Fruit fly (Drosophila melanogaster) whole organism, adult: ENCODE results near the gene salt.

Source experiments
- CG11617 ChIP-seq: fragments of 200-800 bp; sonication (Bioruptor generic); optimal IDR thresholded peaks from 2 replicates; lab custom pipeline; 2017; ENCODE audit warnings: mild to moderate bottlenecking, missing biosample characterization, missing genetic modification reagents, missing genetic modification characterization
- CG12768 ChIP-seq: fragments of 200-800 bp; sonication (Bioruptor generic); optimal IDR thresholded peaks from 2 replicates; lab custom pipeline; 2017; ENCODE audit warnings: missing biosample characterization, missing genetic modification characterization, mild to moderate bottlenecking, moderate library complexity, missing genetic modification reagents
- CG14711 ChIP-seq: fragments of 200-800 bp; sonication (Bioruptor generic); optimal IDR thresholded peaks from 2 replicates; lab custom pipeline; 2018; ENCODE audit warnings: missing biosample characterization, mild to moderate bottlenecking, missing genetic modification characterization, moderate library complexity
- CG1620 ChIP-seq: fragments of 200-800 bp; sonication (Bioruptor generic); optimal IDR thresholded peaks from 2 replicates; lab custom pipeline; 2016; ENCODE audit warnings: missing biosample characterization, missing genetic modification characterization
- CG33017 ChIP-seq: fragments of 200-800 bp; sonication (Bioruptor generic); optimal IDR thresholded peaks from 2 replicates; lab custom pipeline; 2018; ENCODE audit warnings: missing biosample characterization, mild to moderate bottlenecking, missing genetic modification characterization, moderate library complexity
- CG5204 ChIP-seq: fragments of 200-800 bp; sonication (Bioruptor generic); optimal IDR thresholded peaks from 2 replicates; lab custom pipeline; 2016; ENCODE audit warnings: missing biosample characterization, missing genetic modification characterization
- CG7045 ChIP-seq: fragments of 200-800 bp; sonication (Bioruptor generic); optimal IDR thresholded peaks from 2 replicates; lab custom pipeline; 2017; ENCODE audit warnings: missing biosample characterization, mild to moderate bottlenecking, missing genetic modification characterization
- CG7101 ChIP-seq: fragments of 200-800 bp; sonication (Bioruptor generic); optimal IDR thresholded peaks from 2 replicates; lab custom pipeline; 2018; ENCODE audit warnings: missing biosample characterization, mild to moderate bottlenecking, missing genetic modification characterization, moderate library complexity
- Clk ChIP-seq: fragments of 200-800 bp; sonication (Bioruptor generic); optimal IDR thresholded peaks from 2 replicates; lab custom pipeline; 2017; ENCODE audit warnings: missing biosample characterization, missing genetic modification characterization
- Crg-1 ChIP-seq: fragments of 200-800 bp; sonication (Bioruptor generic); optimal IDR thresholded peaks from 2 replicates; lab custom pipeline; 2016; ENCODE audit warnings: missing biosample characterization, missing genetic modification characterization
- Hr96 ChIP-seq: fragments of 200-800 bp; sonication (Bioruptor generic); optimal IDR thresholded peaks from 2 replicates; lab custom pipeline; 2016; ENCODE audit warnings: missing biosample characterization, missing genetic modification characterization
- Mnt ChIP-seq: fragments of 200-800 bp; sonication (Bioruptor generic); optimal IDR thresholded peaks from 2 replicates; lab custom pipeline; 2016; ENCODE audit warnings: missing biosample characterization, mild to moderate bottlenecking, missing genetic modification characterization
- bab1 ChIP-seq: fragments of 200-800 bp; sonication (Bioruptor generic); optimal IDR thresholded peaks from 3 replicates; lab custom pipeline; 2019; ENCODE audit warnings: missing biosample characterization, mild to moderate bottlenecking, missing genetic modification characterization, moderate library complexity
- cic ChIP-seq: fragments of 200-800 bp; sonication (Bioruptor generic); optimal IDR thresholded peaks from 2 replicates; lab custom pipeline; 2017; ENCODE audit warnings: missing biosample characterization, mild to moderate bottlenecking, missing genetic modification characterization, moderate library complexity
- cnc ChIP-seq, 2 experiments: fragments of >200 bp; optimal IDR thresholded peaks; 2 replicates each; lab custom pipeline; 2017
- kay ChIP-seq: fragments of 200-800 bp; sonication (Bioruptor generic); peaks from one replicate; lab custom pipeline; 2016; ENCODE audit warnings: missing biosample characterization, missing genetic modification characterization, borderline replicate concordance
- ovo ChIP-seq: fragments of 200-800 bp; sonication (Bioruptor generic); optimal IDR thresholded peaks from 2 replicates; lab custom pipeline; 2016; ENCODE audit warnings: missing biosample characterization, missing genetic modification characterization
- pad ChIP-seq: fragments of 200-800 bp; sonication (Bioruptor generic); optimal IDR thresholded peaks from 3 replicates; lab custom pipeline; 2017; ENCODE audit warnings: missing biosample characterization, missing genetic modification characterization, mild to moderate bottlenecking, moderate library complexity, missing genetic modification reagents
- tj ChIP-seq: fragments of 200-800 bp; sonication (Bioruptor generic); optimal IDR thresholded peaks from 3 replicates; lab custom pipeline; 2017; ENCODE audit warnings: missing biosample characterization, mild to moderate bottlenecking, missing genetic modification characterization, moderate library complexity
- toe ChIP-seq: fragments of 200-800 bp; sonication (Bioruptor generic); optimal IDR thresholded peaks from 2 replicates; lab custom pipeline; 2016; ENCODE audit warnings: missing biosample characterization, missing genetic modification characterization

salt gene

dm6 chr3R:31744044-31744652 lies 10.4 kb downstream of the salt start, which contains the start of gene CG1896:
Gene CG1896, plus strand, starts transcription at chr3R:31744282.
- no peak for TF ChIP-seq cnc (optimal IDR thresholded peaks at IDR 0.05; lab: Kevin White, UChicago)
- TF ChIP-seq bab1: peak; percentile 49
- peak; percentile 19 for TF ChIP-seq CG7045 (GFP tag; lab: Kevin White, UChicago)
- peak; percentile 30 for TF ChIP-seq CG11617 (GFP tag; lab: Kevin White, UChicago)
- TF ChIP-seq CG7101 (tag; lab: Kevin White, UChicago): peak; percentile 60
- TF ChIP-seq CG14711 (tag; lab: Kevin White, UChicago): peak; percentile 84
- peak; percentile 26 for TF ChIP-seq CG1620 (GFP tag; lab: Kevin White, UChicago)
- peak; percentile 22 for TF ChIP-seq CG33017
- no peak for TF ChIP-seq CG5204
- TF ChIP-seq Crg-1 (GFP tag; lab: Kevin White, UChicago): peak; percentile 9
- peak; percentile 61 for TF ChIP-seq CG12768 (GFP tag; lab: Kevin White, UChicago)
- peak; percentile 41 for TF ChIP-seq Mnt (GFP tag; lab: Kevin White, UChicago)
- TF ChIP-seq toe (GFP tag; lab: Kevin White, UChicago): peak; percentile 51
- no peak for TF ChIP-seq kay (GFP tag; lab: Kevin White, UChicago)
- no peak for TF ChIP-seq Clk (GFP tag; lab: Kevin White, UChicago)

dm6 chr3R:31743279-31743678 lies 11.2 kb downstream of the salt start, which contains the start of gene Tbca:
Gene Tbca, plus strand, starts transcription at chr3R:31743490.
- TF ChIP-seq pad (GFP tag; lab: Kevin White, UChicago): peak; percentile 73
- no peak for TF ChIP-seq Hr96 (GFP tag; lab: Kevin White, UChicago)
- peak; percentile 36 for TF ChIP-seq CG12768 (GFP tag; lab: Kevin White, UChicago)
- TF ChIP-seq CG14711 (tag; lab: Kevin White, UChicago): peak; percentile 88
- no peak for TF ChIP-seq CG33017
- peak; percentile 100 for TF ChIP-seq kay (GFP tag; lab: Kevin White, UChicago)
- TF ChIP-seq Crg-1 (GFP tag; lab: Kevin White, UChicago): no peak
- peak; percentile 79 for TF ChIP-seq bab1
- peak; percentile 30 for TF ChIP-seq cic (GFP tag; lab: Kevin White, UChicago)

- TF ChIP-seq CG33017 (peak; percentile 5), toe (GFP tag; lab: Kevin White, UChicago) (no peak), Mnt (GFP tag; lab: Kevin White, UChicago) (no peak), Hr96 (GFP tag; lab: Kevin White, UChicago) (no peak)
These were observed 13.2 kb downstream of the salt start for dm6 chr3R:31741278-31741677.

- TF ChIP-seq CG7045 (GFP tag; lab: Kevin White, UChicago): no peak
- no peak for TF ChIP-seq pad (GFP tag; lab: Kevin White, UChicago)
- TF ChIP-seq Mnt (GFP tag; lab: Kevin White, UChicago): peak; percentile 18
- TF ChIP-seq bab1: no peak
These were observed 15.3 kb downstream of the salt start for dm6 chr3R:31739067-31739786.

- peak; percentile 61 for TF ChIP-seq kay (GFP tag; lab: Kevin White, UChicago)
- no peak for TF ChIP-seq Clk (GFP tag; lab: Kevin White, UChicago)
- TF ChIP-seq toe (GFP tag; lab: Kevin White, UChicago): peak; percentile 44
- TF ChIP-seq Hr96 (GFP tag; lab: Kevin White, UChicago): no peak
- TF ChIP-seq Mnt (GFP tag; lab: Kevin White, UChicago): peak; percentile 18
These were observed 16.4 kb downstream of the salt start, which contains the start of gene eEF1alpha2 for dm6 chr3R:31738060-31738619. Gene eEF1alpha2, plus strand, starts transcription at chr3R:31738468.

dm6 chr3R:31736776-31737175 lies 17.7 kb downstream of the salt start, which contains the start of the genes CstF50 and CG11563:
Gene CstF50, minus strand, starts transcription at chr3R:31736963.
Gene CG11563, plus strand, starts transcription at chr3R:31737035.
- TF ChIP-seq Mnt (GFP tag; lab: Kevin White, UChicago): peak; percentile 98
- peak; percentile 59 for TF ChIP-seq bab1
- no peak for TF ChIP-seq CG7101 (tag; lab: Kevin White, UChicago)
- no peak for TF ChIP-seq ovo (GFP tag; lab: Kevin White, UChicago)
- TF ChIP-seq CG5204: no peak
- TF ChIP-seq cic (GFP tag; lab: Kevin White, UChicago): peak; percentile 6
- no peak for TF ChIP-seq kay (GFP tag; lab: Kevin White, UChicago)

dm6 chr3R:31727773-31728172 lies 26.7 kb downstream of the salt start:
- TF ChIP-seq cic (GFP tag; lab: Kevin White, UChicago): no peak
- no peak for TF ChIP-seq toe (GFP tag; lab: Kevin White, UChicago)
- TF ChIP-seq kay (GFP tag; lab: Kevin White, UChicago): no peak
- no peak for TF ChIP-seq pad (GFP tag; lab: Kevin White, UChicago)
- no peak for TF ChIP-seq CG12768 (GFP tag; lab: Kevin White, UChicago)
- TF ChIP-seq ovo (GFP tag; lab: Kevin White, UChicago): no peak
- TF ChIP-seq Crg-1 (GFP tag; lab: Kevin White, UChicago): no peak
- TF ChIP-seq CG14711 (tag; lab: Kevin White, UChicago): no peak
- TF ChIP-seq cnc (optimal IDR thresholded peaks at IDR 0.05; lab: Kevin White, UChicago): no peak
- no peak for TF ChIP-seq CG7045 (GFP tag; lab: Kevin White, UChicago)
- TF ChIP-seq Clk (GFP tag; lab: Kevin White, UChicago): no peak
- TF ChIP-seq tj (GFP tag; lab: Kevin White, UChicago): no peak
- TF ChIP-seq CG5204: no peak
- no peak for TF ChIP-seq CG33017
- TF ChIP-seq CG7101 (tag; lab: Kevin White, UChicago): no peak
